Fruit fly (Drosophila melanogaster): Measurements from ENCODE around the gene Paf-AHalpha.
A peak's percentile ranks its signal among the peaks of the same experiment; 100 is the strongest.

Gene Paf-AHalpha

DNA sequence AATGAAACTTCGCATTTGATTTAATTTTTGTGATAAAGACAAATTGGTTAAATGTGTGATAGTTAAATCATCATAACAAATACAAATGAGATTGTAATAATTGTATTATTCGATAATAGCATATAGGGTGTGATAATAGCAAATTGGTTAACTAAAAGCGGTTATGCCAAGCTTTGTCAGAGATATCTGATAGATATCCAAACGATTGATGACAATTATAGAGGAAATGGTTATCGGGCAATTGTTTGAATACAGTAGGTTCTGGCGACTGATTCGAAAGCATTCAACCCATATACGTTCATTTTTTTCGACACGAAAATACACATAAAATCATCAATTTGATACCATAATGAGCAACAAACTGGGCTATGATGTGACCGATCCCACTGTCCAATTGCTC, 23.9 kb upstream of the Paf-AHalpha start, which contains the start of gene CG8509:
CG8509 (plus strand) TSS at position 301 of the 400 bp plus-strand sequence.
- TF ChIP-seq Snoo (tag; optimal IDR thresholded peaks at IDR 0.05) (no peak), CG32121 (GFP tag; IDR thresholded peaks at IDR 0.05) (no peak), CG13204 (GFP tag; optimal IDR thresholded peaks at IDR 0.05) (no peak), CG14655 (GFP tag; optimal IDR thresholded peaks at IDR 0.05) (no peak), Pif1B (GFP tag; optimal IDR thresholded peaks at IDR 0.05) (no peak), gl (tag; optimal IDR thresholded peaks at IDR 0.05) (no peak), D1 (tag; optimal IDR thresholded peaks at IDR 0.05) (no peak), fd96Ca (GFP tag; IDR thresholded peaks at IDR 0.05) (no peak), CG17806 (tag; optimal IDR thresholded peaks at IDR 0.05) (no peak), CG8159 (tag; optimal IDR thresholded peaks at IDR 0.05) (no peak), CG9948 (tag; optimal IDR thresholded peaks at IDR 0.05) (no peak), CG8301 (tag; optimal IDR thresholded peaks at IDR 0.05) (no peak), rn (GFP tag; IDR thresholded peaks at IDR 0.05) (no peak), Pif1A (GFP tag; optimal IDR thresholded peaks at IDR 0.05) (no peak), Ets98B (GFP tag; IDR thresholded peaks at IDR 0.05) (no peak), EcR (GFP tag; optimal IDR thresholded peaks at IDR 0.05) (no peak), CG4496 (GFP tag; IDR thresholded peaks at IDR 0.05) (no peak), CG34367 (tag; optimal IDR thresholded peaks at IDR 0.05) (no peak), CG12605 (GFP tag; IDR thresholded peaks at IDR 0.05) (no peak), CG10348 (GFP tag; IDR thresholded peaks at IDR 0.05) (no peak)

DNA sequence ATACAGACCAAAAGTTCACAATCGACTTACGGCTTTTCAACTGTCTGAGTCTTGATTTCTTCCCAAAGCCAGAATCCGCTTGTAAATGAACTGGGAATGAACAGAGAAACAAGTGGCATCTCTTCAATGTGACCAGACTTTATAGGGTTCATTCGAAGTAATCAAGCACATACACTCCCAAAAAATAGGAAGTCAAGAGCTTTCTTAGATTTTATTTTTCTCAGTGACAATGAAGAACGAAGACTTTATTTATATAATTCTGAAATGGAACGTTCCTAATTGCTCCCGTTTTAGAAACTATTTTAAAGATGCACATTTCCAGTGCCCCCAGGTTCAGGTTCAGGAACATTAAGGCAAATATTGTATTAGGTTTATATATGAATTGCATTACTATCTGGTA, 22.5 kb upstream of the Paf-AHalpha start:
- TF ChIP-seq CG8301 (tag; optimal IDR thresholded peaks at IDR 0.05) (no peak), CG17806 (tag; optimal IDR thresholded peaks at IDR 0.05) (no peak), Pif1A (GFP tag; optimal IDR thresholded peaks at IDR 0.05) (no peak), CG14655 (GFP tag; optimal IDR thresholded peaks at IDR 0.05) (no peak), CG12605 (GFP tag; IDR thresholded peaks at IDR 0.05) (no peak), fd96Ca (GFP tag; IDR thresholded peaks at IDR 0.05) (no peak), CG9948 (tag; optimal IDR thresholded peaks at IDR 0.05) (no peak), CG15710 (tag; optimal IDR thresholded peaks at IDR 0.05) (no peak), CG32121 (GFP tag; IDR thresholded peaks at IDR 0.05) (no peak), CG10348 (GFP tag; IDR thresholded peaks at IDR 0.05) (no peak), rn (GFP tag; IDR thresholded peaks at IDR 0.05) (no peak), CG4496 (GFP tag; IDR thresholded peaks at IDR 0.05) (no peak), Pif1B (GFP tag; optimal IDR thresholded peaks at IDR 0.05) (no peak), CG34367 (tag; optimal IDR thresholded peaks at IDR 0.05) (no peak), CG8159 (tag; optimal IDR thresholded peaks at IDR 0.05) (no peak)

DNA sequence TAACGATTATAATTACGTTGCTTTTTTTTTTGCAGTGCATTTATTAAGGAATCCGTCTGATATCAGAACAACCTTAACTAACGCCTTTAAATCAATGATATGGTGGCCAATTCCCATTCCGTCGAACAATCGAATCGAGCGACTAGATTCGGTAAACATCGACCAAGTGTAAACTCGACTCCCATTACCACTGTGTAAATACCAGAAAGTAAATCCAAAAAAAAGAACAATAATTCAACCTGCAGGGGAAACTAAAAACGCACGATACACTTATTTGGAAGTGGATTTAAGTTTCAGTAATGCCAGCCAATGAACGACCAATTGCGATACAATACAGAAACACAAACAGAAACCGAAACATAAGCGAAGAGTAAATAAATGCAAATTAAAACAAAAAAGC, 20.1 kb upstream of the Paf-AHalpha start:
- TF ChIP-seq Pif1A (GFP tag; optimal IDR thresholded peaks at IDR 0.05) (no peak), rn (GFP tag; IDR thresholded peaks at IDR 0.05) (no peak), CG17806 (tag; optimal IDR thresholded peaks at IDR 0.05) (no peak), gl (tag; optimal IDR thresholded peaks at IDR 0.05) (no peak), CG8159 (tag; optimal IDR thresholded peaks at IDR 0.05) (no peak), CG9948 (tag; optimal IDR thresholded peaks at IDR 0.05) (no peak), CG8301 (tag; optimal IDR thresholded peaks at IDR 0.05) (no peak), EcR (GFP tag; optimal IDR thresholded peaks at IDR 0.05) (no peak), CG10348 (GFP tag; IDR thresholded peaks at IDR 0.05) (no peak), CG4496 (GFP tag; IDR thresholded peaks at IDR 0.05) (no peak), Ets98B (GFP tag; IDR thresholded peaks at IDR 0.05) (no peak), CG13204 (GFP tag; optimal IDR thresholded peaks at IDR 0.05) (no peak), fd96Ca (GFP tag; IDR thresholded peaks at IDR 0.05) (no peak), CG15710 (tag; optimal IDR thresholded peaks at IDR 0.05) (no peak), D1 (tag; optimal IDR thresholded peaks at IDR 0.05) (no peak), Snoo (tag; optimal IDR thresholded peaks at IDR 0.05) (no peak), CG12605 (GFP tag; IDR thresholded peaks at IDR 0.05) (no peak), Pif1B (GFP tag; optimal IDR thresholded peaks at IDR 0.05) (no peak), CG14655 (GFP tag; optimal IDR thresholded peaks at IDR 0.05) (no peak)

DNA sequence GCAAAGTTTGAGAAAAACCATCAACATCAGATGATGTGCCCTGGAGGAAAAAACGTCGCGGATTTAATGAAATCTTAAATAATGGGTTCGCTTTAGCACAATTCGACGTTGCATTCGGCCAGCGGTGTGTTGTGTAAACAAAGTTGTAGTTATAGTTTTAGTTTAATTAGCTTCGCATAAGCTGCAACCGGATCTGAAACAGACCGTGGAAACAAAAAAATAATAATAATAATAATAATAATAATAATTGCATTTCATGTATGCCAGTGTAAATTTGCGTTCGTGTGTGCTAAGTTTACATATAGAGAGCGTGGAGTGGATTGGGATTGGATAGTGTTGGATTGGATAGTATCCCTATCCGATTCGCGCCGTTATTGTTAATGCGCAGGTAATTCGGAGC, 19.4 kb upstream of the Paf-AHalpha start:
- TF ChIP-seq Pif1B (GFP tag; optimal IDR thresholded peaks at IDR 0.05) (no peak), Pif1A (GFP tag; optimal IDR thresholded peaks at IDR 0.05) (peak; percentile 3), CG13204 (GFP tag; optimal IDR thresholded peaks at IDR 0.05) (no peak), EcR (GFP tag; optimal IDR thresholded peaks at IDR 0.05) (no peak), Snoo (tag; optimal IDR thresholded peaks at IDR 0.05) (no peak), Ets98B (GFP tag; IDR thresholded peaks at IDR 0.05) (peak; percentile 38; the same call in 1 of the 2 replicates), CG34367 (tag; optimal IDR thresholded peaks at IDR 0.05) (no peak), D1 (tag; optimal IDR thresholded peaks at IDR 0.05) (no peak), CG12605 (GFP tag; IDR thresholded peaks at IDR 0.05) (0 out of 2 replicates have a peak, but pooled peaks have one; percentile 18), CG9948 (tag; optimal IDR thresholded peaks at IDR 0.05) (peak; percentile 18), CG17806 (tag; optimal IDR thresholded peaks at IDR 0.05) (peak; percentile 22), rn (GFP tag; IDR thresholded peaks at IDR 0.05) (no peak), CG4496 (GFP tag; IDR thresholded peaks at IDR 0.05) (peak; percentile 65; the same call in 1 of the 3 replicates), gl (tag; optimal IDR thresholded peaks at IDR 0.05) (no peak), CG32121 (GFP tag; IDR thresholded peaks at IDR 0.05) (no peak), CG8301 (tag; optimal IDR thresholded peaks at IDR 0.05) (peak; percentile 18), CG8159 (tag; optimal IDR thresholded peaks at IDR 0.05) (peak; percentile 26), CG14655 (GFP tag; optimal IDR thresholded peaks at IDR 0.05) (peak; percentile 48), fd96Ca (GFP tag; IDR thresholded peaks at IDR 0.05) (0 out of 3 replicates have a peak, but pooled peaks have one; percentile 47), CG10348 (GFP tag; IDR thresholded peaks at IDR 0.05) (no peak), CG15710 (tag; optimal IDR thresholded peaks at IDR 0.05) (peak; percentile 17)

DNA sequence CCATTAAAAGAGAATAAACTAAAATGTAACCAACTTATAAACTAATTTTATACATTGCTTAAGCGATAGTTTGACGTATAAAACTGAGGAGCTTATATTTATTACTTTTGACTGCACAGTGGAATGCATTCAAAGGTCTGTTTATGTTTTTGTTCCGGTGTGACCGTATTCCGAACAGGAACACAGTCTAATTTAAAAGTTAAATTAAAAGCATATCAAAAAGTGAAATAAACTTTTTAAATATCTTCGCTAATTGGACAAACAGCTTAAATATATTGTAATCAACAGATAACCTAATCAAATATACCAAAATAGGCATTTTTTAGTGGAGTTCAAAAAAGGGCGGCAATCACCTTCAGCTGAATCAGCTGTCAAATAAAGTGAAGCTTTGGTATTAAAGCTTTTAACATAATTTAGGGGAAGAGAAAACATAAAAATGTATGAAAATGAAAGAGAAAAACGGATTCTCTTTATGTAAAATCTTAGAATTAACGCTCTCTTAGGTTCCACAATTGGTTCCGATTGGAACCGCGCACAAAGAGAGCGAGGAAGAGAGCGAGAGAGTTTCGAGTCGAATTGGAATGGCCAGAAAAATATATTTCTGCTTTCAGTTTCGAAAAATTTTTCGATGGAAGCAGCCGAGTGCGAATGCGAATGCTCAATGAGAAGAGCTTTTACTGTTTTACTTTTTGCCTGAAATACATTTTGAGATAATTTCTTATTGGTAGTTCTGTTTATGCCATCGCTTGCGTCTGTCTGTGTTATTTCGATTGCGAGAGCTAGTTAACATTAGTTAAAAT, 18.6 kb upstream of the Paf-AHalpha start, which contains the start of the genes PGRP-LE and sd:
PGRP-LE (minus strand) TSS at position 117 of the 800 bp plus-strand sequence.
sd (plus strand) TSS at position 607 of the 800 bp plus-strand sequence.
- no peak for TF ChIP-seq Snoo (tag; optimal IDR thresholded peaks at IDR 0.05)
- TF ChIP-seq Ets98B (GFP tag; IDR thresholded peaks at IDR 0.05), result peak; percentile 54; the same call in 1 of the 2 replicates
